Worm (Caenorhabditis elegans) whole organism, L2 larva: ENCODE data around the gene C06E2.1.

ENCODE experiments used
- aly-2 ChIP-seq: fragments of 150-350 bp; optimal IDR thresholded peaks from 2 replicates; lab custom pipeline; 2014; ENCODE audit warnings: missing biosample characterization, missing genetic modification characterization
- ceh-16 ChIP-seq: fragments of 150-350 bp; optimal IDR thresholded peaks from 2 replicates; lab custom pipeline; 2014; ENCODE audit warnings: missing biosample characterization, missing genetic modification characterization
- ceh-82 ChIP-seq: fragments of 150-350 bp; optimal IDR thresholded peaks from 2 replicates; lab custom pipeline; 2014; ENCODE audit warnings: missing biosample characterization, missing genetic modification characterization
- dmd-4 ChIP-seq: sonication (generic microtip); optimal IDR thresholded peaks from 2 replicates; lab custom pipeline; 2017; ENCODE audit warnings: missing biosample characterization, missing genetic modification characterization
- egl-27 ChIP-seq: sonication (generic microtip); optimal IDR thresholded peaks from 3 replicates; lab custom pipeline; 2017; ENCODE audit warnings: missing biosample characterization, missing genetic modification reagents, missing genetic modification characterization
- elt-3 ChIP-seq: sonication (generic microtip); optimal IDR thresholded peaks from 2 replicates; lab custom pipeline; 2017; ENCODE audit warnings: missing biosample characterization, missing genetic modification characterization
- lin-13 ChIP-seq: fragments of 150-350 bp; optimal IDR thresholded peaks from 2 replicates; lab custom pipeline; 2014; ENCODE audit warnings: missing biosample characterization, missing genetic modification reagents, missing genetic modification characterization
- nhr-23 ChIP-seq: fragments of 150-350 bp; optimal IDR thresholded peaks from 2 replicates; lab custom pipeline; 2014; ENCODE audit warnings: missing biosample characterization, missing genetic modification reagents, missing genetic modification characterization
- nhr-77 ChIP-seq: fragments of 150-350 bp; optimal IDR thresholded peaks from 2 replicates; lab custom pipeline; 2014; ENCODE audit warnings: missing biosample characterization, missing genetic modification characterization
- skn-1 ChIP-seq: sonication (generic microtip); optimal IDR thresholded peaks from 2 replicates; lab custom pipeline; 2017; ENCODE audit warnings: missing biosample characterization, missing genetic modification characterization
- ztf-11 ChIP-seq: sonication (generic microtip); optimal IDR thresholded peaks from 2 replicates; lab custom pipeline; 2017; ENCODE audit warnings: missing biosample characterization, missing genetic modification characterization

DNA sequence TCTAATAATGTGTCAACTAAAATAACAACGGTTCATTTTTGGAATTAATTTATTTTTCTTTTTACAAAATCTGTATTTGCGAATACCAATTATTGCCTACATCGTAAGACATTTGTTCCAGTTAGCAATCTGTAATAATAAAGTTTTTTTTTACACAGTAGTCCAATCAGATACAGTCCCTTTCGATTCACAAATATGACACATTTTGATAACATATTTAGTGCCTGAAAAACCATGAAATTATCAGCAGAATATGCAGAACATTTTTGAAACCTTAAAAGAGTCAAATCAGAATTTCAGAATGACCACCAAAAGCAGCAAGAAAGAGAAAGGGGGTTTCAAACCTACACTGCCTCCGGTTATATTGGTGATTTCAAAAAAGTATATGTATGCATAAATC, 4.7 kb upstream of the C06E2.1 start, which contains the start of gene C06E2.2:
- no peak for TF ChIP-seq elt-3
- no peak for TF ChIP-seq dmd-4 (tag; lab: Kevin White, UChicago)
- TF ChIP-seq skn-1, result no peak
- no peak for TF ChIP-seq egl-27 (tag; lab: Kevin White, UChicago)
- TF ChIP-seq ceh-82, result no peak
- no peak for TF ChIP-seq nhr-77 (tag; lab: Kevin White, UChicago)
- TF ChIP-seq nhr-23 (tag; lab: Kevin White, UChicago), result no peak
- no peak for TF ChIP-seq ztf-11
- no peak for TF ChIP-seq aly-2 (tag; lab: Kevin White, UChicago)
- TF ChIP-seq lin-13, result no peak
- no peak for TF ChIP-seq ceh-16 (tag; lab: Kevin White, UChicago)
